Worm (Caenorhabditis elegans) whole organism, early embryonic: ENCODE measurements around the gene srlf-7.

Source experiments
- B0310.2 ChIP-seq: sonication (generic microtip); optimal IDR thresholded peaks from 2 replicates; lab custom pipeline; 2016; ENCODE audit warnings: mild to moderate bottlenecking, missing genetic modification characterization, missing compliant biosample characterization
- F13C5.2 ChIP-seq: sonication (generic microtip); optimal IDR thresholded peaks from 2 replicates; lab custom pipeline; 2017; ENCODE audit warnings: mild to moderate bottlenecking, missing genetic modification characterization, inconsistent platforms, missing compliant biosample characterization
- aly-1 ChIP-seq: sonication (generic microtip); optimal IDR thresholded peaks from 2 replicates; lab custom pipeline; 2016; ENCODE audit warnings: missing genetic modification characterization, missing compliant biosample characterization
- ama-1 ChIP-seq: fragments of 150-350 bp; optimal IDR thresholded peaks from 2 replicates; lab custom pipeline; 2014
- ceh-36 ChIP-seq: sonication (generic microtip); optimal IDR thresholded peaks from 2 replicates; lab custom pipeline; 2016; ENCODE audit warnings: missing genetic modification characterization, inconsistent platforms, missing compliant biosample characterization
- ets-7 ChIP-seq: sonication (generic microtip); optimal IDR thresholded peaks from 2 replicates; lab custom pipeline; 2016; ENCODE audit warnings: missing genotype, missing genetic modification characterization, missing compliant biosample characterization
- hmg-4 ChIP-seq: fragments of 200-800 bp; sonication (Bioruptor generic); optimal IDR thresholded peaks from 2 replicates; lab custom pipeline; 2018; ENCODE audit warnings: mild to moderate bottlenecking, missing genetic modification characterization, missing compliant biosample characterization
- scrt-1 ChIP-seq: fragments of 200-800 bp; sonication (Bioruptor generic); IDR thresholded peaks from 2 replicates; pipeline ENCODE4 v1.3.6; 2022; ENCODE audit warnings: missing genetic modification characterization, missing compliant biosample characterization
- sea-1 ChIP-seq: fragments of 200-800 bp; sonication (Bioruptor generic); conservative IDR thresholded peaks from 2 replicates; pipeline ENCODE4 v1.3.6; 2022; ENCODE audit warnings: missing genetic modification characterization, missing compliant biosample characterization

- TF ChIP-seq ama-1 (no peak), ceh-36 (tag; lab: Kevin White, UChicago) (no peak), F13C5.2 (no peak), B0310.2 (tag; lab: Kevin White, UChicago) (no peak), hmg-4 (no peak), ets-7 (tag; lab: Kevin White, UChicago) (no peak), sea-1 (GFP tag; lab: Robert Waterston, UW) (no peak), aly-1 (tag; lab: Kevin White, UChicago) (no peak), scrt-1 (GFP tag; lab: Robert Waterston, UW) (no peak)
Observed at ce11 chrIV:7159586-7159985, 29.5 kb upstream of the srlf-7 start.
